Worm (Caenorhabditis elegans): Measurements from ENCODE around the gene cbp-3.

- TF ChIP-seq ref-1 (GFP tag; conservative IDR thresholded peaks at IDR 0.05) (no peak), klf-2 (GFP tag; conservative IDR thresholded peaks at IDR 0.05) (no peak)
Measured at ce11 chrIII:9871032-9871431, 42.8 kb upstream of the cbp-3 start, which contains the start of gene ZK757.1.
